Worm (Caenorhabditis elegans) whole organism, young adult: ENCODE results near the gene Y105C5B.8.

Source experiments
- B0261.1 ChIP-seq: sonication (generic microtip); optimal IDR thresholded peaks from 2 replicates; lab custom pipeline; 2016; ENCODE audit warnings: mild to moderate bottlenecking, missing genetic modification characterization, moderate library complexity, missing compliant biosample characterization
- F10E7.11 ChIP-seq: sonication (generic microtip); optimal IDR thresholded peaks from 2 replicates; lab custom pipeline; 2017; ENCODE audit warnings: mild to moderate bottlenecking, missing genetic modification characterization, moderate library complexity, missing compliant biosample characterization
- F22D6.2 ChIP-seq: sonication (generic microtip); optimal IDR thresholded peaks from 2 replicates; lab custom pipeline; 2016; ENCODE audit warnings: mild to moderate bottlenecking, missing genetic modification characterization, missing compliant biosample characterization
- F57A8.1 ChIP-seq: fragments of 200-800 bp; sonication (Bioruptor generic); optimal IDR thresholded peaks from 2 replicates; lab custom pipeline; 2018; ENCODE audit warnings: mild to moderate bottlenecking, missing genetic modification characterization, moderate library complexity, missing compliant biosample characterization
- Y79H2A.3 ChIP-seq: fragments of 200-800 bp; sonication (Bioruptor generic); conservative IDR thresholded peaks from 2 replicates; pipeline ENCODE4 v1.3.6; 2022; ENCODE audit warnings: missing genetic modification reagents, missing genetic modification characterization, missing compliant biosample characterization
- akir-1 ChIP-seq: fragments of 200-800 bp; sonication (Bioruptor generic); optimal IDR thresholded peaks from 2 replicates; lab custom pipeline; 2018; ENCODE audit warnings: mild to moderate bottlenecking, missing genetic modification characterization, moderate library complexity, missing compliant biosample characterization
- ama-1 ChIP-seq, 3 experiments: fragments of 150-350 bp in 1 of 3; sonication (generic microtip) in 2 of 3; optimal IDR thresholded peaks; 2 replicates each; lab custom pipeline; 2014 to 2018; ENCODE audit warnings: missing biosample characterization in 2 of 3, missing genetic modification characterization in 2 of 3, missing genetic modification reagents in 2 of 3
- attf-3 ChIP-seq: fragments of 200-800 bp; sonication (Bioruptor generic); conservative IDR thresholded peaks from 2 replicates; pipeline ENCODE4 v1.3.6; 2022; ENCODE audit warnings: missing genetic modification reagents, missing genetic modification characterization, missing compliant biosample characterization
- attf-5 ChIP-seq: fragments of 200-800 bp; sonication (Bioruptor generic); optimal IDR thresholded peaks from 2 replicates; lab custom pipeline; 2018; ENCODE audit warnings: mild to moderate bottlenecking, missing genetic modification characterization, missing compliant biosample characterization
- bed-1 ChIP-seq: fragments of 200-800 bp; sonication (Bioruptor generic); IDR thresholded peaks from 2 replicates; pipeline ENCODE4 v1.3.6; 2022; ENCODE audit warnings: missing genetic modification reagents, missing genetic modification characterization, missing compliant biosample characterization
- cebp-1 ChIP-seq, 2 experiments: fragments of 200-800 bp in 1 of 2; sonication (Bioruptor generic) in 1 of 2; sonication (generic microtip) in 1 of 2; IDR thresholded peaks in 1 of 2; optimal IDR thresholded peaks in 1 of 2; 2 replicates each; pipeline versions ENCODE4 v1.3.6 to Lab custom; 2017 to 2022; ENCODE audit warnings: missing compliant biosample characterization in 2 of 2, missing genetic modification characterization in 2 of 2, mild to moderate bottlenecking in 1 of 2, missing genetic modification reagents in 1 of 2, moderate library complexity in 1 of 2
- cebp-2 ChIP-seq: fragments of 200-800 bp; sonication (Bioruptor generic); IDR thresholded peaks from 2 replicates; pipeline ENCODE4 v1.3.6; 2022; ENCODE audit warnings: missing genetic modification characterization, missing compliant biosample characterization
- ceh-58 ChIP-seq: fragments of 200-800 bp; sonication (Bioruptor generic); IDR thresholded peaks from 2 replicates; pipeline ENCODE4 v1.3.6; 2022; ENCODE audit warnings: missing genetic modification characterization, missing compliant biosample characterization
- chd-7 ChIP-seq: sonication (generic microtip); optimal IDR thresholded peaks from 2 replicates; lab custom pipeline; 2016; ENCODE audit warnings: mild to moderate bottlenecking, missing genetic modification characterization, moderate library complexity, missing compliant biosample characterization
- die-1 ChIP-seq: sonication (generic microtip); optimal IDR thresholded peaks from 2 replicates; lab custom pipeline; 2016; ENCODE audit warnings: missing genotype, mild to moderate bottlenecking, missing genetic modification characterization, missing compliant biosample characterization
- egl-18 ChIP-seq: fragments of 200-800 bp; sonication (Bioruptor generic); IDR thresholded peaks from 2 replicates; pipeline ENCODE4 v1.3.6; 2022; ENCODE audit warnings: missing genetic modification reagents, missing genetic modification characterization, missing compliant biosample characterization
- ekl-4 ChIP-seq: fragments of 200-800 bp; sonication (Bioruptor generic); IDR thresholded peaks from 2 replicates; pipeline ENCODE4 v1.3.6; 2022; ENCODE audit warnings: missing genetic modification reagents, missing genetic modification characterization, missing compliant biosample characterization
- ets-4 ChIP-seq: fragments of 200-800 bp; sonication (Bioruptor generic); optimal IDR thresholded peaks from 2 replicates; lab custom pipeline; 2018; ENCODE audit warnings: mild to moderate bottlenecking, missing genetic modification characterization, missing compliant biosample characterization
- fkh-3 ChIP-seq: sonication (generic microtip); optimal IDR thresholded peaks from 2 replicates; lab custom pipeline; 2016; ENCODE audit warnings: mild to moderate bottlenecking, missing genetic modification characterization, missing compliant biosample characterization
- hlh-12 ChIP-seq: sonication (generic microtip); optimal IDR thresholded peaks from 2 replicates; lab custom pipeline; 2016; ENCODE audit warnings: missing genetic modification characterization, missing compliant biosample characterization
- hlh-26 ChIP-seq: fragments of 200-800 bp; sonication (Bioruptor generic); conservative IDR thresholded peaks from 2 replicates; pipeline ENCODE4 v1.3.6; 2022; ENCODE audit warnings: missing genetic modification reagents, missing genetic modification characterization, missing compliant biosample characterization
- lin-35 ChIP-seq, 3 experiments: fragments of 150-350 bp in 2 of 3; sonication (generic microtip) in 1 of 3; optimal IDR thresholded peaks; 2 replicates each; lab custom pipeline; 2014 to 2018; ENCODE audit warnings: missing biosample characterization in 3 of 3, missing genetic modification characterization in 3 of 3, missing genetic modification reagents in 3 of 3
- lin-40 ChIP-seq: sonication (generic microtip); optimal IDR thresholded peaks from 2 replicates; lab custom pipeline; 2016; ENCODE audit warnings: missing genetic modification characterization, mild to moderate bottlenecking, missing compliant biosample characterization, missing genotype, missing genetic modification reagents
- lir-1 ChIP-seq: fragments of 200-800 bp; sonication (Bioruptor generic); conservative IDR thresholded peaks from 2 replicates; pipeline ENCODE4 v1.3.6; 2022; ENCODE audit warnings: missing genetic modification reagents, missing genetic modification characterization, missing compliant biosample characterization
- lsl-1 ChIP-seq: fragments of 200-800 bp; sonication (Bioruptor generic); optimal IDR thresholded peaks from 2 replicates; lab custom pipeline; 2018; ENCODE audit warnings: mild to moderate bottlenecking, missing genetic modification characterization, moderate library complexity, missing compliant biosample characterization
- lsy-27 ChIP-seq: sonication (generic microtip); optimal IDR thresholded peaks from 2 replicates; lab custom pipeline; 2017; ENCODE audit warnings: missing genetic modification characterization, mild to moderate bottlenecking, missing compliant biosample characterization, antibody characterized with exemption, missing genotype, borderline replicate concordance; ENCODE audit not compliant: insufficient read depth
- madf-3 ChIP-seq: fragments of 200-800 bp; sonication (Bioruptor generic); IDR thresholded peaks from 2 replicates; pipeline ENCODE4 v1.3.6; 2022; ENCODE audit warnings: missing genetic modification reagents, missing genetic modification characterization, missing compliant biosample characterization
- mcd-1 ChIP-seq: fragments of 200-800 bp; sonication (Bioruptor generic); IDR thresholded peaks from 2 replicates; pipeline ENCODE4 v1.3.6; 2022; ENCODE audit warnings: missing genetic modification reagents, missing genetic modification characterization, missing compliant biosample characterization
- mxl-1 ChIP-seq: sonication (generic microtip); optimal IDR thresholded peaks from 2 replicates; lab custom pipeline; 2016; ENCODE audit warnings: missing genetic modification characterization, missing compliant biosample characterization
- nfyb-1 ChIP-seq: fragments of 200-800 bp; sonication (Bioruptor generic); IDR thresholded peaks from 2 replicates; pipeline ENCODE4 v1.3.6; 2022; ENCODE audit warnings: missing genetic modification reagents, missing genetic modification characterization, missing compliant biosample characterization
- nhr-179 ChIP-seq: sonication (generic microtip); optimal IDR thresholded peaks from 2 replicates; lab custom pipeline; 2016; ENCODE audit warnings: mild to moderate bottlenecking, missing genetic modification characterization, missing compliant biosample characterization
- nhr-27 ChIP-seq: fragments of 200-800 bp; sonication (Bioruptor generic); optimal IDR thresholded peaks from 2 replicates; lab custom pipeline; 2018; ENCODE audit warnings: mild to moderate bottlenecking, missing genetic modification characterization, moderate library complexity, missing compliant biosample characterization
- nhr-80 ChIP-seq: sonication (generic microtip); optimal IDR thresholded peaks from 2 replicates; lab custom pipeline; 2016; ENCODE audit warnings: missing genetic modification characterization, missing compliant biosample characterization
- repo-1 ChIP-seq: sonication (generic microtip); optimal IDR thresholded peaks from 2 replicates; lab custom pipeline; 2017; ENCODE audit warnings: mild to moderate bottlenecking, missing genetic modification characterization, missing compliant biosample characterization
- rpc-1 ChIP-seq, 2 experiments: fragments of 150-350 bp in 1 of 2; sonication (generic microtip) in 1 of 2; optimal IDR thresholded peaks; 2 replicates each; lab custom pipeline; 2014 to 2018; ENCODE audit warnings: missing biosample characterization in 1 of 2, missing genetic modification characterization in 1 of 2, missing genetic modification reagents in 1 of 2, missing genotype in 1 of 2
- sea-2 ChIP-seq: fragments of 200-800 bp; sonication (Bioruptor generic); IDR thresholded peaks from 2 replicates; pipeline ENCODE4 v1.3.6; 2022; ENCODE audit warnings: missing genetic modification characterization, missing compliant biosample characterization
- snpc-1.1 ChIP-seq: sonication (generic microtip); optimal IDR thresholded peaks from 2 replicates; lab custom pipeline; 2017; ENCODE audit warnings: missing genetic modification characterization, mild to moderate bottlenecking, missing compliant biosample characterization, antibody characterized with exemption, moderate library complexity, missing genotype, missing genetic modification reagents; ENCODE audit not compliant: insufficient read depth
- tbp1 ChIP-seq: fragments of 200-800 bp; sonication (Bioruptor generic); optimal IDR thresholded peaks from 2 replicates; lab custom pipeline; 2018; ENCODE audit warnings: mild to moderate bottlenecking, missing genetic modification characterization, missing compliant biosample characterization
- tbx-9 ChIP-seq: sonication (generic microtip); optimal IDR thresholded peaks from 2 replicates; lab custom pipeline; 2016; ENCODE audit warnings: borderline replicate concordance, missing genetic modification characterization, inconsistent platforms, missing compliant biosample characterization
- tlf-1 ChIP-seq: fragments of 200-800 bp; sonication (Bioruptor generic); optimal IDR thresholded peaks from 2 replicates; lab custom pipeline; 2018; ENCODE audit warnings: mild to moderate bottlenecking, missing genetic modification characterization, missing compliant biosample characterization
- unc-62 ChIP-seq: fragments of 150-350 bp; optimal IDR thresholded peaks from 2 replicates; lab custom pipeline; 2014; ENCODE audit warnings: missing biosample characterization, missing genetic modification reagents, missing genetic modification characterization
- ztf-22 ChIP-seq: fragments of 200-800 bp; sonication (Bioruptor generic); optimal IDR thresholded peaks from 2 replicates; lab custom pipeline; 2018; ENCODE audit warnings: mild to moderate bottlenecking, missing genetic modification characterization, moderate library complexity, missing compliant biosample characterization
- ztf-25 ChIP-seq: fragments of 200-800 bp; sonication (Bioruptor generic); IDR thresholded peaks from 2 replicates; pipeline ENCODE4 v1.3.6; 2022; ENCODE audit warnings: missing genetic modification reagents, missing genetic modification characterization, missing compliant biosample characterization
- ztf-26 ChIP-seq: sonication (generic microtip); optimal IDR thresholded peaks from 2 replicates; lab custom pipeline; 2017; ENCODE audit warnings: missing genetic modification characterization, missing compliant biosample characterization
- ztf-3 ChIP-seq: fragments of 200-800 bp; sonication (Bioruptor generic); optimal IDR thresholded peaks from 2 replicates; lab custom pipeline; 2018; ENCODE audit warnings: mild to moderate bottlenecking, missing genetic modification characterization, missing compliant biosample characterization

The Y105C5B.8 gene

DNA sequence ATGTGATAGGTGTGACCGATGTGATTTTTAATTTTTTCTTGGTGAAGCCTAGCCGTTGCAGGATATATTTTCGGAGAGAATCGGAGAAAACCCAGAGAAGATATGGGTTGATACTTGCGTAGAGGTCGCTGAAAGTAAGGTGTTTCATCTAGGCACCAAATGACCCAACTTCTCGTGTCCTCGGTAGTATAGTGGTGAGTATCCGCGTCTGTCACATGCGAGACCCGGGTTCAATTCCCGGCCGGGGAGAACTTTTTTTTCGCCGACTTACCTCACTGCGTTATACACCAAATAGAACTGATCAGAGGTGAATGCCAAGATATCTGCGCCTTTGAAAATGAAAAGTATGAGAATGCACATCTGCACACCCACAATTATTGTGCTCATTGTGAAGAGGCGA, 5.2 kb upstream of the Y105C5B.8 start (continued):
- peak; percentile 49 for TF ChIP-seq mxl-1 (tag; lab: Kevin White, UChicago)
- peak; percentile 47 for TF ChIP-seq ztf-3 (GFP tag; lab: Kevin White, UChicago)
- peak in 1 of 3 experiments; percentile 35 for TF ChIP-seq lin-35 (GFP tag; optimal IDR thresholded peaks at IDR 0.05; lab: Kevin White, UChicago)
- no peak for TF ChIP-seq fkh-3 (tag; lab: Kevin White, UChicago)
- no peak for TF ChIP-seq cebp-1 (GFP tag; IDR thresholded peaks at IDR 0.05; lab: Robert Waterston, UW)
- peak; percentile 52 for TF ChIP-seq cebp-1 (tag; optimal IDR thresholded peaks at IDR 0.05; lab: Kevin White, UChicago)
- no peak for TF ChIP-seq hlh-26 (GFP tag; lab: Robert Waterston, UW)
- no peak for TF ChIP-seq snpc-1.1 (tag; lab: Kevin White, UChicago)
- TF ChIP-seq Y79H2A.3 (GFP tag; lab: Robert Waterston, UW): no peak
- peak; percentile 63; the same call in 1 of the 2 replicates for TF ChIP-seq nfyb-1 (GFP tag; lab: Robert Waterston, UW)
- TF ChIP-seq ekl-4 (GFP tag; lab: Robert Waterston, UW): 0 out of 2 replicates have a peak, but pooled peaks have one; percentile 46

ce11 chrIV:15931176-15931575, 4.5 kb upstream of the Y105C5B.8 start:
- TF ChIP-seq die-1 (tag; lab: Kevin White, UChicago): peak; percentile 77
- peak; percentile 43 for TF ChIP-seq lsy-27 (tag; lab: Kevin White, UChicago)
- peak; percentile 16 for TF ChIP-seq ets-4 (GFP tag; lab: Kevin White, UChicago)
- TF ChIP-seq attf-5: peak; percentile 15
- peak; percentile 74; the same call in 1 of the 2 replicates for TF ChIP-seq ztf-25 (GFP tag; lab: Robert Waterston, UW)
- no peak for TF ChIP-seq chd-7
- TF ChIP-seq repo-1 (tag; lab: Kevin White, UChicago): peak; percentile 69
- TF ChIP-seq ztf-26: peak; percentile 63
- peak; percentile 15 for TF ChIP-seq nhr-80 (tag; lab: Kevin White, UChicago)
- no peak for TF ChIP-seq ama-1 (optimal IDR thresholded peaks at IDR 0.05; lab: Kevin White, UChicago)
- peak in 1 of 2 experiments; percentile 66 for TF ChIP-seq ama-1 (GFP tag; optimal IDR thresholded peaks at IDR 0.05; lab: Kevin White, UChicago)
- TF ChIP-seq F10E7.11 (tag; lab: Kevin White, UChicago): peak; percentile 25
- no peak for TF ChIP-seq sea-2 (GFP tag; lab: Robert Waterston, UW)
- TF ChIP-seq attf-3 (GFP tag; lab: Robert Waterston, UW): no peak
- TF ChIP-seq nhr-179 (tag; lab: Kevin White, UChicago): no peak
- peak; percentile 56 for TF ChIP-seq B0261.1
- TF ChIP-seq lir-1 (GFP tag; lab: Robert Waterston, UW): no peak
- TF ChIP-seq lin-40 (tag; lab: Kevin White, UChicago): peak; percentile 21
- no peak for TF ChIP-seq lsl-1
- TF ChIP-seq madf-3 (GFP tag; lab: Robert Waterston, UW): no peak
- TF ChIP-seq F57A8.1 (GFP tag; lab: Kevin White, UChicago): no peak
- no peak for TF ChIP-seq ztf-22
- no peak for TF ChIP-seq ztf-3 (GFP tag; lab: Kevin White, UChicago)
- TF ChIP-seq Y79H2A.3 (GFP tag; lab: Robert Waterston, UW): no peak
- no peak for TF ChIP-seq F22D6.2 (tag; lab: Kevin White, UChicago)
- TF ChIP-seq tbp1: peak; percentile 91
- TF ChIP-seq cebp-2 (GFP tag; lab: Robert Waterston, UW): 0 out of 2 replicates have a peak, but pooled peaks have one; percentile 43
- TF ChIP-seq rpc-1 (optimal IDR thresholded peaks at IDR 0.05; lab: Kevin White, UChicago): peak; percentile 72
- TF ChIP-seq rpc-1 (tag; optimal IDR thresholded peaks at IDR 0.05; lab: Kevin White, UChicago): peak; percentile 71
- TF ChIP-seq nhr-27: no peak
- no peak for TF ChIP-seq tbx-9
- no peak for TF ChIP-seq egl-18
- TF ChIP-seq mcd-1 (GFP tag; lab: Robert Waterston, UW): 0 out of 2 replicates have a peak, but pooled peaks have one; percentile 14
- no peak for TF ChIP-seq bed-1
- TF ChIP-seq snpc-1.1 (tag; lab: Kevin White, UChicago): peak; percentile 61
- no peak for TF ChIP-seq ceh-58 (GFP tag; lab: Robert Waterston, UW)
- TF ChIP-seq tlf-1: peak; percentile 56
- no peak for TF ChIP-seq hlh-12 (tag; lab: Kevin White, UChicago)
- TF ChIP-seq akir-1 (GFP tag; lab: Kevin White, UChicago): no peak
- no peak for TF ChIP-seq unc-62 (GFP tag; lab: Kevin White, UChicago)
